Worm (Caenorhabditis elegans): ENCODE measurements around the gene cnc-3.

ce11 chrV:1455280-1455679 is 7.5 kb downstream of the cnc-3 start:
- TF ChIP-seq fkh-10 (GFP tag; optimal IDR thresholded peaks at IDR 0.05), result no peak
- TF ChIP-seq hpl-2 (GFP tag; optimal IDR thresholded peaks at IDR 0.05), result no peak
- no peak for TF ChIP-seq nhr-47 (tag; optimal IDR thresholded peaks at IDR 0.05)
- TF ChIP-seq mep-1 (tag; optimal IDR thresholded peaks at IDR 0.05), result no peak

Measured in whole organism, L1 larva.